Worm (Caenorhabditis elegans) whole organism, late embryonic: ENCODE measurements around the gene B0361.14.

Experiments
- ceh-31 ChIP-seq: sonication (generic microtip); optimal IDR thresholded peaks from 2 replicates; lab custom pipeline; 2016; ENCODE audit warnings: missing genetic modification characterization, missing compliant biosample characterization
- ceh-6 ChIP-seq: fragments of 200-800 bp; sonication (Bioruptor generic); optimal IDR thresholded peaks from 2 replicates; lab custom pipeline; 2018; ENCODE audit warnings: mild to moderate bottlenecking, missing genetic modification characterization, missing compliant biosample characterization
- ets-4 ChIP-seq: sonication (generic microtip); optimal IDR thresholded peaks from 2 replicates; lab custom pipeline; 2016; ENCODE audit warnings: missing genetic modification characterization, missing compliant biosample characterization
- odd-2 ChIP-seq: sonication (generic microtip); optimal IDR thresholded peaks from 2 replicates; lab custom pipeline; 2017; ENCODE audit warnings: antibody characterized with exemption, mild to moderate bottlenecking, missing genetic modification characterization, missing compliant biosample characterization
- pax-1 ChIP-seq: fragments of 150-350 bp; optimal IDR thresholded peaks from 2 replicates; lab custom pipeline; 2014; ENCODE audit warnings: missing biosample characterization, missing genetic modification characterization

DNA sequence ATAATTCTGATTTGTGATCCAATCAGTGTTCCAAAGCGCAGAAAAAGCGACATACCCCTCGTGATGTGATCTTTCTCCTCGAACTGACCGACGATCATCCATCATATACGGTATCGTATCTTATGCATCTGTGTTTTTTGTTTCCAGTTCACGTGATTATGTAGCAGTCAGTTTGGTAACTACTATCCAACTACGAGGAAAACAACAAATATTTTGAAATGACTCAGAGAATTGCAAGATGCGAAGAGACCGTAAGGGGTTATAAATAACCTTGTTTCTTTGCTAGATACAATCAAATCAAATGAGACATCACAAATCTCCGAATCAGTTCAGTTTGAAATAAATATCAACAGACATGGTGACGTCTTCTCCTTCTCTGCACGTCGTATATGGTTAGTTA, 838 bp upstream of the B0361.14 start:
- TF ChIP-seq ets-4 (tag; lab: Kevin White, UChicago), result no peak
- no peak for TF ChIP-seq ceh-31 (tag; lab: Kevin White, UChicago)
- no peak for TF ChIP-seq ceh-6
- no peak for TF ChIP-seq pax-1 (tag; lab: Kevin White, UChicago)
- TF ChIP-seq odd-2 (tag; lab: Kevin White, UChicago), result no peak
